Fruit fly (Drosophila melanogaster) whole organism, embryonic: ENCODE measurements around the gene CG14657.
A peak's percentile ranks its signal among the peaks of the same experiment; 100 is the strongest.

Source experiments
- Ada2b ChIP-seq: fragments of 200-800 bp; sonication (Bioruptor generic); IDR thresholded peaks from 2 replicates; pipeline ENCODE4 v1.3.6; 2022; ENCODE audit warnings: missing biosample characterization, missing genetic modification characterization
- CG10147 ChIP-seq: fragments of 200-800 bp; sonication (Bioruptor generic); optimal IDR thresholded peaks from 2 replicates; lab custom pipeline; 2019; ENCODE audit warnings: missing biosample characterization, mild to moderate bottlenecking, missing genetic modification characterization, moderate library complexity
- CG11560 ChIP-seq: fragments of 200-800 bp; sonication (Bioruptor generic); IDR thresholded peaks from 3 replicates; pipeline ENCODE4 v1.3.6; 2022; ENCODE audit warnings: missing biosample characterization, missing genetic modification characterization
- CG12071 ChIP-seq: fragments of 200-800 bp; sonication (Bioruptor generic); optimal IDR thresholded peaks from 3 replicates; lab custom pipeline; 2018; ENCODE audit warnings: missing biosample characterization, mild to moderate bottlenecking, missing genetic modification characterization
- CG13894 ChIP-seq: fragments of 200-800 bp; sonication (Bioruptor generic); optimal IDR thresholded peaks from 3 replicates; lab custom pipeline; 2018; ENCODE audit warnings: missing biosample characterization, mild to moderate bottlenecking, missing genetic modification characterization, moderate library complexity
- CG15514 ChIP-seq: fragments of 200-800 bp; sonication (Bioruptor generic); optimal IDR thresholded peaks from 3 replicates; lab custom pipeline; 2017; ENCODE audit warnings: missing biosample characterization, missing genetic modification characterization, mild to moderate bottlenecking, moderate library complexity, missing genetic modification reagents
- CG1792 ChIP-seq: fragments of 200-800 bp; sonication (Bioruptor generic); optimal IDR thresholded peaks from 2 replicates; lab custom pipeline; 2016; ENCODE audit warnings: missing biosample characterization, missing genetic modification characterization
- CG18599 ChIP-seq: fragments of 200-800 bp; sonication (Bioruptor generic); optimal IDR thresholded peaks from 3 replicates; lab custom pipeline; 2017; ENCODE audit warnings: missing biosample characterization, missing genetic modification characterization, mild to moderate bottlenecking, moderate library complexity, missing genetic modification reagents
- CG2889 ChIP-seq: fragments of 200-800 bp; sonication (Bioruptor generic); IDR thresholded peaks from 3 replicates; pipeline ENCODE4 v1.3.6; 2022; ENCODE audit warnings: missing biosample characterization, missing genetic modification characterization
- CG30403 ChIP-seq: fragments of 200-800 bp; sonication (Bioruptor generic); optimal IDR thresholded peaks from 3 replicates; lab custom pipeline; 2016; ENCODE audit warnings: missing biosample characterization, missing genetic modification characterization
- CG3281 ChIP-seq: fragments of 200-800 bp; sonication (Bioruptor generic); optimal IDR thresholded peaks from 3 replicates; lab custom pipeline; 2017; ENCODE audit warnings: missing biosample characterization, mild to moderate bottlenecking, missing genetic modification characterization
- CG3847 ChIP-seq: fragments of 200-800 bp; sonication (Bioruptor generic); IDR thresholded peaks from 2 replicates; pipeline ENCODE4 v1.3.6; 2022; ENCODE audit warnings: missing biosample characterization, missing genetic modification characterization
- CG4328 ChIP-seq: fragments of 200-800 bp; sonication (Bioruptor generic); optimal IDR thresholded peaks from 3 replicates; lab custom pipeline; 2017; ENCODE audit warnings: missing biosample characterization, missing genetic modification reagents, missing genetic modification characterization
- CG4707 ChIP-seq: fragments of 200-800 bp; sonication (Bioruptor generic); optimal IDR thresholded peaks from 2 replicates; lab custom pipeline; 2018; ENCODE audit warnings: missing biosample characterization, mild to moderate bottlenecking, missing genetic modification characterization, moderate library complexity
- CG6272 ChIP-seq: fragments of 200-800 bp; sonication (Bioruptor generic); IDR thresholded peaks from 2 replicates; pipeline ENCODE4 v1.3.6; 2022; ENCODE audit warnings: missing biosample characterization, missing genetic modification characterization
- CG6689 ChIP-seq: fragments of 200-800 bp; sonication (Bioruptor generic); IDR thresholded peaks from 2 replicates; pipeline ENCODE4 v1.3.6; 2022; ENCODE audit warnings: missing biosample characterization, missing genetic modification characterization
- CG9437 ChIP-seq: fragments of 200-800 bp; sonication (Bioruptor generic); optimal IDR thresholded peaks from 2 replicates; lab custom pipeline; 2018; ENCODE audit warnings: missing biosample characterization, mild to moderate bottlenecking, missing genetic modification characterization
- CG9876 ChIP-seq: fragments of 200-800 bp; sonication (Bioruptor generic); optimal IDR thresholded peaks from 2 replicates; lab custom pipeline; 2016; ENCODE audit warnings: missing biosample characterization, missing genetic modification characterization
- CG9932 ChIP-seq: fragments of 200-800 bp; sonication (Bioruptor generic); IDR thresholded peaks from 2 replicates; pipeline ENCODE4 v1.3.6; 2022; ENCODE audit warnings: missing biosample characterization, missing genetic modification characterization
- Dfd ChIP-seq, 2 experiments: fragments of >200 bp; optimal IDR thresholded peaks; 2 replicates each; lab custom pipeline; 2017; ENCODE audit warnings: missing biosample characterization in 2 of 2, missing genetic modification characterization in 2 of 2
- Drgx ChIP-seq: fragments of 200-800 bp; sonication (Bioruptor generic); IDR thresholded peaks from 2 replicates; pipeline ENCODE4 v1.3.6; 2022; ENCODE audit warnings: missing biosample characterization, missing genetic modification characterization
- Eip74EF ChIP-seq, 2 experiments: fragments of 200-800 bp in 1 of 2; fragments of >200 bp in 1 of 2; sonication (Bioruptor generic) in 1 of 2; optimal IDR thresholded peaks; 2 replicates each; lab custom pipeline; 2017 to 2019; ENCODE audit warnings: missing biosample characterization in 2 of 2, missing genetic modification characterization in 2 of 2, mild to moderate bottlenecking in 1 of 2, moderate library complexity in 1 of 2
- Ets65A ChIP-seq: fragments of 200-800 bp; sonication (Bioruptor generic); peaks from one replicate; lab custom pipeline; 2016; ENCODE audit warnings: missing biosample characterization, missing genetic modification characterization
- Fer2 ChIP-seq: fragments of 200-800 bp; sonication (Bioruptor generic); optimal IDR thresholded peaks from 2 replicates; lab custom pipeline; 2018; ENCODE audit warnings: missing biosample characterization, mild to moderate bottlenecking, missing genetic modification characterization, moderate library complexity
- Gsc ChIP-seq: fragments of 200-800 bp; sonication (Bioruptor generic); IDR thresholded peaks from 2 replicates; pipeline ENCODE4 v1.3.6; 2022; ENCODE audit warnings: missing biosample characterization, missing genetic modification characterization
- Hr51 ChIP-seq, 2 experiments: fragments of 200-800 bp; sonication (Bioruptor generic); optimal IDR thresholded peaks; 2 replicates in 1 of 2; 3 replicates in 1 of 2; lab custom pipeline; 2016 to 2018; ENCODE audit warnings: missing biosample characterization in 2 of 2, missing genetic modification characterization in 2 of 2, mild to moderate bottlenecking in 1 of 2, moderate library complexity in 1 of 2
- Hsf ChIP-seq: fragments of 200-800 bp; sonication (Bioruptor generic); optimal IDR thresholded peaks from 3 replicates; lab custom pipeline; 2016; ENCODE audit warnings: missing biosample characterization, missing genetic modification characterization
- MESR4 ChIP-seq: fragments of 200-800 bp; sonication (Bioruptor generic); optimal IDR thresholded peaks from 2 replicates; lab custom pipeline; 2018; ENCODE audit warnings: missing biosample characterization, mild to moderate bottlenecking, missing genetic modification characterization, moderate library complexity
- Nf-YC ChIP-seq: fragments of 200-800 bp; optimal IDR thresholded peaks from 3 replicates; lab custom pipeline; 2019; ENCODE audit warnings: missing biosample characterization, mild to moderate bottlenecking, missing genetic modification characterization, moderate library complexity
- Rx ChIP-seq: fragments of 200-800 bp; sonication (Bioruptor generic); IDR thresholded peaks from 2 replicates; pipeline ENCODE4 v1.3.6; 2022; ENCODE audit warnings: missing biosample characterization, missing genetic modification characterization
- ab ChIP-seq: fragments of 200-800 bp; sonication (Bioruptor generic); optimal IDR thresholded peaks from 2 replicates; lab custom pipeline; 2016; ENCODE audit warnings: missing biosample characterization, missing genetic modification characterization
- ap ChIP-seq: fragments of 200-800 bp; sonication (Bioruptor generic); IDR thresholded peaks from 2 replicates; pipeline ENCODE4 v1.3.6; 2022; ENCODE audit warnings: missing biosample characterization, missing genetic modification characterization
- ase ChIP-seq: fragments of 200-800 bp; sonication (Bioruptor generic); IDR thresholded peaks from 3 replicates; pipeline ENCODE4 v1.3.6; 2022; ENCODE audit warnings: missing biosample characterization, missing genetic modification characterization
- bab2 ChIP-seq: fragments of 200-800 bp; sonication (Bioruptor generic); optimal IDR thresholded peaks from 2 replicates; lab custom pipeline; 2016; ENCODE audit warnings: missing biosample characterization, missing genetic modification characterization
- bsh ChIP-seq, 2 experiments: fragments of 200-800 bp; sonication (Bioruptor generic); optimal IDR thresholded peaks; 2 replicates each; lab custom pipeline; 2017 to 2018; ENCODE audit warnings: mild to moderate bottlenecking in 2 of 2, missing biosample characterization in 2 of 2, missing genetic modification characterization in 2 of 2, moderate library complexity in 1 of 2
- btn ChIP-seq: fragments of 200-800 bp; sonication (Bioruptor generic); optimal IDR thresholded peaks from 2 replicates; lab custom pipeline; 2016; ENCODE audit warnings: missing biosample characterization, missing genetic modification characterization
- crp ChIP-seq, 2 experiments: fragments of 200-800 bp; sonication (Bioruptor generic); optimal IDR thresholded peaks; 2 replicates in 1 of 2; 3 replicates in 1 of 2; lab custom pipeline; 2017; ENCODE audit warnings: missing biosample characterization in 2 of 2, missing genetic modification characterization in 2 of 2, mild to moderate bottlenecking in 1 of 2, moderate library complexity in 1 of 2
- cwo ChIP-seq: fragments of 200-800 bp; sonication (Bioruptor generic); optimal IDR thresholded peaks from 3 replicates; lab custom pipeline; 2017; ENCODE audit warnings: missing biosample characterization, missing genetic modification characterization, mild to moderate bottlenecking, moderate library complexity, missing genetic modification reagents
- emc ChIP-seq: fragments of 200-800 bp; sonication (Bioruptor generic); optimal IDR thresholded peaks from 2 replicates; lab custom pipeline; 2016; ENCODE audit warnings: missing biosample characterization, missing genetic modification characterization
- gce ChIP-seq: fragments of 200-800 bp; sonication (Bioruptor generic); IDR thresholded peaks from 3 replicates; pipeline ENCODE4 v1.3.6; 2022; ENCODE audit warnings: missing biosample characterization, missing genetic modification characterization
- kay ChIP-seq: fragments of 200-800 bp; sonication (Bioruptor generic); optimal IDR thresholded peaks from 2 replicates; lab custom pipeline; 2016; ENCODE audit warnings: missing biosample characterization, missing genetic modification characterization
- lilli ChIP-seq: fragments of 200-800 bp; sonication (Bioruptor generic); optimal IDR thresholded peaks from 3 replicates; lab custom pipeline; 2016; ENCODE audit warnings: missing biosample characterization, missing genetic modification characterization
- lmd ChIP-seq: fragments of 200-800 bp; sonication (Bioruptor generic); IDR thresholded peaks from 2 replicates; pipeline ENCODE4 v1.3.6; 2022; ENCODE audit warnings: missing biosample characterization, missing genetic modification characterization
- ro ChIP-seq: fragments of 200-800 bp; sonication (Bioruptor generic); IDR thresholded peaks from 2 replicates; pipeline ENCODE4 v1.3.6; 2022; ENCODE audit warnings: missing biosample characterization, missing genetic modification characterization
- row ChIP-seq: fragments of 200-800 bp; sonication (Bioruptor generic); IDR thresholded peaks from 3 replicates; pipeline ENCODE4 v1.3.6; 2022; ENCODE audit warnings: missing biosample characterization, missing genetic modification characterization
- shn ChIP-seq: fragments of 200-800 bp; sonication (Bioruptor generic); optimal IDR thresholded peaks from 3 replicates; lab custom pipeline; 2016; ENCODE audit warnings: missing biosample characterization, missing genetic modification characterization
- sob ChIP-seq: fragments of 200-800 bp; sonication (Bioruptor generic); IDR thresholded peaks from 2 replicates; pipeline ENCODE4 v1.3.6; 2022; ENCODE audit warnings: missing biosample characterization, missing genetic modification characterization
- tap ChIP-seq: fragments of 200-800 bp; optimal IDR thresholded peaks from 3 replicates; lab custom pipeline; 2019; ENCODE audit warnings: missing biosample characterization, mild to moderate bottlenecking, missing genetic modification characterization, moderate library complexity
- tin ChIP-seq: fragments of 200-800 bp; sonication (Bioruptor generic); optimal IDR thresholded peaks from 3 replicates; lab custom pipeline; 2016; ENCODE audit warnings: missing biosample characterization, missing genetic modification characterization
- trh ChIP-seq: fragments of 200-800 bp; sonication (Bioruptor generic); optimal IDR thresholded peaks from 2 replicates; lab custom pipeline; 2016; ENCODE audit warnings: missing biosample characterization, missing genetic modification characterization
- wek ChIP-seq: fragments of 200-800 bp; sonication (Bioruptor generic); optimal IDR thresholded peaks from 3 replicates; lab custom pipeline; 2018; ENCODE audit warnings: missing biosample characterization, mild to moderate bottlenecking, missing genetic modification characterization, moderate library complexity

Gene CG14657

DNA sequence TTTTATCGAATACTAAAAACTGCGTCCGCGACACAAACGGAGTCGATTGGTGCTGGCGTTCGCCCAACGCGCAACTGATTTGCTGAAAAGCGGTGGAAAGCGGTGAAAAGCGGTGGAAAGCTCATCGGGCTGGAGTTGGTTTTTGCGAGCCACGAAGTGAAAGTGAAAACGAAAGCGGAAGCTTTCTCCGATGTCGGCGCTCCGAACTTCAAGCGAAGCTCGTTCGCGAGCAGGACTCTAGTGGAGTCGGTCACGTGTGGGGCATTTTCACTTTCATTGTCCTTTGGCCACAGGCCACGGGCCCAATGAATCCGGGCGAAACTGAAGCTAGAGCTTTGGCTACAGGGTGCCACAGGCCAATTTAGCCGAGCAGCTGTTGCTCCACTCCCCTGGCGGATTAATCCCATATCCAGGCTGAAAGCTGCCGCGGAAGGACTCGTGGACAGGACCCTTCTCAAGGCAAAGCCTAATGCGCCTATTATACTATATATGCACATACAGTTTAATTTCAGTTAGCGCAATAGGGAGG, 52.5 kb downstream of the CG14657 start (continued):
- TF ChIP-seq CG1792 (GFP tag; lab: Kevin White, UChicago) (no peak), Rx (no peak), CG9876 (no peak), MESR4 (GFP tag; lab: Kevin White, UChicago) (no peak), ab (GFP tag; lab: Kevin White, UChicago) (no peak), CG10147 (GFP tag; lab: Kevin White, UChicago) (no peak), Nf-YC (tag; lab: Kevin White, UChicago) (no peak), Hsf (GFP tag; lab: Kevin White, UChicago) (no peak), Fer2 (tag; lab: Kevin White, UChicago) (no peak), CG6272 (GFP tag; lab: Robert Waterston, UW) (no peak), row (GFP tag; lab: Robert Waterston, UW) (no peak), cwo (GFP tag; lab: Kevin White, UChicago) (peak; percentile 70), emc (GFP tag; lab: Kevin White, UChicago) (no peak), CG9437 (GFP tag; lab: Kevin White, UChicago) (no peak), crp (GFP tag; optimal IDR thresholded peaks at IDR 0.05; lab: Kevin White, UChicago) (peak in 1 of 2 experiments; percentile 28), CG3847 (GFP tag; lab: Robert Waterston, UW) (no peak), tin (GFP tag; lab: Kevin White, UChicago) (no peak), CG9932 (GFP tag; lab: Robert Waterston, UW) (0 out of 2 replicates have a peak, but pooled peaks have one; percentile 14), Dfd (GFP tag; optimal IDR thresholded peaks at IDR 0.05; lab: Kevin White, UChicago) (no peak), Ada2b (GFP tag; lab: Robert Waterston, UW) (no peak), CG15514 (peak; percentile 30), CG6689 (GFP tag; lab: Robert Waterston, UW) (no peak), bsh (GFP tag; optimal IDR thresholded peaks at IDR 0.05; lab: Kevin White, UChicago) (no peak), tap (tag; lab: Kevin White, UChicago) (no peak), CG13894 (tag; lab: Kevin White, UChicago) (peak; percentile 5), sob (GFP tag; lab: Robert Waterston, UW) (no peak), btn (GFP tag; lab: Kevin White, UChicago) (no peak), wek (no peak), trh (no peak), bab2 (GFP tag; lab: Kevin White, UChicago) (no peak), gce (GFP tag; lab: Robert Waterston, UW) (no peak), CG3281 (GFP tag; lab: Kevin White, UChicago) (no peak), ap (GFP tag; lab: Robert Waterston, UW) (0 out of 2 replicates have a peak, but pooled peaks have one; percentile 10), CG11560 (tag; lab: Robert Waterston, UW) (no peak), CG2889 (no peak), CG4328 (GFP tag; lab: Kevin White, UChicago) (no peak), Ets65A (GFP tag; lab: Kevin White, UChicago) (no peak), Eip74EF (GFP tag; optimal IDR thresholded peaks at IDR 0.05; lab: Kevin White, UChicago) (no peak), Gsc (GFP tag; lab: Robert Waterston, UW) (no peak), ro (GFP tag; lab: Robert Waterston, UW) (no peak), lilli (GFP tag; lab: Kevin White, UChicago) (no peak), CG4707 (no peak), lmd (no peak), ase (no peak), CG30403 (GFP tag; lab: Kevin White, UChicago) (no peak), kay (GFP tag; lab: Kevin White, UChicago) (no peak), CG12071 (GFP tag; lab: Kevin White, UChicago) (no peak), Drgx (GFP tag; lab: Robert Waterston, UW) (peak; percentile 17; the same call in 1 of the 2 replicates), CG18599 (peak; percentile 0), shn (GFP tag; lab: Kevin White, UChicago) (no peak), Hr51 (GFP tag; optimal IDR thresholded peaks at IDR 0.05; lab: Kevin White, UChicago) (no peak)
